Worm (Caenorhabditis elegans): Measurements from ENCODE around the gene F14H8.8.
A peak's percentile ranks its signal among the peaks of the same experiment; 100 is the strongest.

F14H8.8 gene

ce11 chrV:15072738-15073137 lies 43.5 kb downstream of the F14H8.8 start:
- TF ChIP-seq lin-54 (GFP tag; optimal IDR thresholded peaks at IDR 0.05): no peak
- TF ChIP-seq Y79H2A.3 (GFP tag; conservative IDR thresholded peaks at IDR 0.05): no peak
- TF ChIP-seq ceh-27 (GFP tag; optimal IDR thresholded peaks at IDR 0.05): peak; percentile 69
- no peak for TF ChIP-seq hsf-1 (GFP tag; IDR thresholded peaks at IDR 0.05)
- no peak for TF ChIP-seq C17E4.6 (GFP tag; IDR thresholded peaks at IDR 0.05)
- no peak for TF ChIP-seq gei-17 (GFP tag; optimal IDR thresholded peaks at IDR 0.05)

ce11 chrV:15074907-15075306 lies 45.6 kb downstream of the F14H8.8 start:
- TF ChIP-seq ceh-27 (GFP tag; optimal IDR thresholded peaks at IDR 0.05) (peak; percentile 55), unc-62 (GFP tag; optimal IDR thresholded peaks at IDR 0.05) (no peak), madf-6 (GFP tag; IDR thresholded peaks at IDR 0.05) (no peak), K12H6.12 (tag; optimal IDR thresholded peaks at IDR 0.05) (peak; percentile 7), nhr-179 (tag; optimal IDR thresholded peaks at IDR 0.05) (no peak), bed-2 (GFP tag; IDR thresholded peaks at IDR 0.05) (no peak), Y53F4B.3 (GFP tag; IDR thresholded peaks at IDR 0.05) (no peak), hmg-1.2 (GFP tag; IDR thresholded peaks at IDR 0.05) (peak; percentile 27; the same call in 1 of the 2 replicates), snpc-1.1 (tag; optimal IDR thresholded peaks at IDR 0.05; ENCODE audit: insufficient read depth) (no peak), F10E7.11 (tag; optimal IDR thresholded peaks at IDR 0.05) (no peak), nhr-120 (GFP tag; IDR thresholded peaks at IDR 0.05) (no peak), athp-1 (tag; optimal IDR thresholded peaks at IDR 0.05) (no peak), aptf-2 (GFP tag; conservative IDR thresholded peaks at IDR 0.05) (no peak)

- TF ChIP-seq lsl-1 (GFP tag; optimal IDR thresholded peaks at IDR 0.05) (no peak), repo-1 (tag; optimal IDR thresholded peaks at IDR 0.05) (no peak), somi-1 (GFP tag; optimal IDR thresholded peaks at IDR 0.05) (no peak), egrh-3 (GFP tag; IDR thresholded peaks at IDR 0.05) (no peak), nhr-179 (tag; optimal IDR thresholded peaks at IDR 0.05) (no peak), akir-1 (GFP tag; optimal IDR thresholded peaks at IDR 0.05) (no peak), Y95B8A.8 (GFP tag; IDR thresholded peaks at IDR 0.05) (no peak), pbrm-1 (GFP tag; IDR thresholded peaks at IDR 0.05) (no peak), cebp-1 (GFP tag; IDR thresholded peaks at IDR 0.05) (no peak), cebp-1 (tag; optimal IDR thresholded peaks at IDR 0.05) (no peak), Y53F4B.3 (GFP tag; IDR thresholded peaks at IDR 0.05) (no peak), ztf-18 (tag; optimal IDR thresholded peaks at IDR 0.05) (no peak), rec-8 (tag; optimal IDR thresholded peaks at IDR 0.05) (no peak), dpff-1 (tag; optimal IDR thresholded peaks at IDR 0.05) (no peak), K12H6.12 (tag; optimal IDR thresholded peaks at IDR 0.05) (no peak), ama-1 (optimal IDR thresholded peaks at IDR 0.05) (no peak), ama-1 (GFP tag; optimal IDR thresholded peaks at IDR 0.05) (no peak)
These were observed 49.3 kb downstream of the F14H8.8 start for ce11 chrV:15078560-15078959.
